Fruit fly (Drosophila melanogaster) whole organism, prepupa: ENCODE measurements around the gene CG11069.

ENCODE experiments used
- CG10631 ChIP-seq: fragments of 200-800 bp; sonication (Bioruptor generic); optimal IDR thresholded peaks from 2 replicates; lab custom pipeline; 2016; ENCODE audit warnings: missing biosample characterization, missing genetic modification characterization
- CG10669 ChIP-seq: fragments of 200-800 bp; sonication (Bioruptor generic); optimal IDR thresholded peaks from 3 replicates; lab custom pipeline; 2018; ENCODE audit warnings: missing biosample characterization, mild to moderate bottlenecking, missing genetic modification characterization, moderate library complexity
- CG34406 ChIP-seq: fragments of 200-800 bp; sonication (Bioruptor generic); optimal IDR thresholded peaks from 3 replicates; lab custom pipeline; 2016; ENCODE audit warnings: missing biosample characterization, missing genetic modification characterization
- CG6808 ChIP-seq: fragments of 200-800 bp; sonication (Bioruptor generic); optimal IDR thresholded peaks from 3 replicates; lab custom pipeline; 2017; ENCODE audit warnings: missing biosample characterization, missing genetic modification characterization, mild to moderate bottlenecking, moderate library complexity, missing genetic modification reagents
- cyc ChIP-seq: fragments of 200-800 bp; sonication (Bioruptor generic); optimal IDR thresholded peaks from 3 replicates; lab custom pipeline; 2016; ENCODE audit warnings: missing biosample characterization, missing genetic modification characterization
- dac ChIP-seq: fragments of 200-800 bp; sonication (Bioruptor generic); optimal IDR thresholded peaks from 2 replicates; lab custom pipeline; 2017; ENCODE audit warnings: missing biosample characterization, mild to moderate bottlenecking, missing genetic modification characterization
- dsx ChIP-seq: fragments of 200-800 bp; optimal IDR thresholded peaks from 3 replicates; lab custom pipeline; 2019; ENCODE audit warnings: missing biosample characterization, mild to moderate bottlenecking, missing genetic modification characterization, moderate library complexity; ENCODE audit not compliant: poor library complexity, severe bottlenecking

DNA sequence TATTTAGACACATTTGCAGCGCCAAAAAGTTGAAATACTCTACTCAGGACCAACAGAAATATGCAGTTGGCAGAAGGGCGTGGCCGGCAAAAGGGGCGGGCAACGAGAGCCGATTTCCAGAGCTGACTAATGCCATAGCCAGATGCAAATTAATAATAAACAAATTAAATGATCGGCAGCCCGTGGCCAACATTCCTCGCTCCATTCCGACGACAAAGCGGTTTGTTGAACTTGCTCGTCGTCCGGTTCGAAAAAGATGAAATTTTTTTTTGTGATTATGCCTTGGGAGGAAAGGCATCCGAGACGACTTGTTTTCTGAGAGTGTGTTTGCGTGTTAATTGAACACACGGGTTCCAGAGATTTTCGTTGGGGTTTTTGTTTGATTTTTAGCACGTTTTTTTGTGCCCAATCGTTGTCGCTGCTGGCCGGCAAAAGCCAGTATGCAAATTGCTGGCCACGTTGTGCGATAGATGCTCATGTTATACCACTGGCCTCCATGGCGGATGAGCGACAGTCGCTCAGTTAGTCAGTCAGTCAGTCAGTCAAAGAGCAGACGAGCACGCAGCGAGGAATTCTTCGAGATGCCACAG lies 5.1 kb upstream of the CG11069 start:
- no peak for TF ChIP-seq CG6808 (GFP tag; lab: Kevin White, UChicago)
- TF ChIP-seq CG10631 (GFP tag; lab: Kevin White, UChicago) = no peak
- TF ChIP-seq dac (GFP tag; lab: Kevin White, UChicago) = no peak
- TF ChIP-seq cyc (GFP tag; lab: Kevin White, UChicago) = no peak
- no peak for TF ChIP-seq dsx (GFP tag; lab: Kevin White, UChicago)
- no peak for TF ChIP-seq CG10669 (GFP tag; lab: Kevin White, UChicago)
- TF ChIP-seq CG34406 = no peak
